Fruit fly (Drosophila melanogaster): ENCODE measurements around the gene ND-15.
A peak's percentile ranks its signal among the peaks of the same experiment; 100 is the strongest.

The ND-15 gene

dm6 chr2L:139610-140009 is 25.1 kb downstream of the ND-15 start (continued):
- no peak for TF ChIP-seq sqz (GFP tag; optimal IDR thresholded peaks at IDR 0.05)
- TF ChIP-seq CG4282 (GFP tag; optimal IDR thresholded peaks at IDR 0.05), result no peak
- TF ChIP-seq CG8765 (GFP tag; IDR thresholded peaks at IDR 0.05), result no peak
- TF ChIP-seq Fer1 (GFP tag; optimal IDR thresholded peaks at IDR 0.05), result peak; percentile 44
- no peak for TF ChIP-seq ind (GFP tag; optimal IDR thresholded peaks at IDR 0.05)
- no peak for TF ChIP-seq CG3995 (GFP tag; optimal IDR thresholded peaks at IDR 0.05)
- no peak for TF ChIP-seq Nf-YC (tag; optimal IDR thresholded peaks at IDR 0.05)
- TF ChIP-seq chinmo (GFP tag; IDR thresholded peaks at IDR 0.05; ENCODE audit: partially characterized antibody), result 0 out of 4 replicates have a peak, but pooled peaks have one; percentile 25
- TF ChIP-seq D19A (tag; optimal IDR thresholded peaks at IDR 0.05), result no peak
- no peak for TF ChIP-seq prd (optimal IDR thresholded peaks at IDR 0.05)
- TF ChIP-seq prd (GFP tag; IDR thresholded peaks at IDR 0.05), result no peak
- TF ChIP-seq CG33213 (GFP tag; optimal IDR thresholded peaks at IDR 0.05), result no peak
- no peak for TF ChIP-seq gce (GFP tag; IDR thresholded peaks at IDR 0.05)
- no peak for TF ChIP-seq al (GFP tag; IDR thresholded peaks at IDR 0.05)
- TF ChIP-seq cad (GFP tag; optimal IDR thresholded peaks at IDR 0.05), result no peak
- TF ChIP-seq zf30C (GFP tag; optimal IDR thresholded peaks at IDR 0.05), result no peak
- peak; percentile 94 for TF ChIP-seq sug (tag; optimal IDR thresholded peaks at IDR 0.05)
- peak; percentile 69 for TF ChIP-seq mirr (GFP tag; optimal IDR thresholded peaks at IDR 0.05)
- TF ChIP-seq CG10543 (GFP tag; optimal IDR thresholded peaks at IDR 0.05), result peak; percentile 66
- TF ChIP-seq CG12942 (GFP tag; optimal IDR thresholded peaks at IDR 0.05), result no peak
- no peak for TF ChIP-seq Ravus (GFP tag; IDR thresholded peaks at IDR 0.05)
- TF ChIP-seq dmrt99B (tag; optimal IDR thresholded peaks at IDR 0.05), result no peak
- TF ChIP-seq CG13287 (GFP tag; IDR thresholded peaks at IDR 0.05; ENCODE audit: partially characterized antibody), result no peak
- no peak for TF ChIP-seq ranshi (GFP tag; IDR thresholded peaks at IDR 0.05)
- no peak for TF ChIP-seq cas (GFP tag; IDR thresholded peaks at IDR 0.05)
- peak; percentile 41 for TF ChIP-seq Hmr (GFP tag; optimal IDR thresholded peaks at IDR 0.05)
- TF ChIP-seq CG5180 (GFP tag; optimal IDR thresholded peaks at IDR 0.05), result peak; percentile 52
- no peak for TF ChIP-seq CG8388 (GFP tag; optimal IDR thresholded peaks at IDR 0.05)
- TF ChIP-seq CG7963 (GFP tag; IDR thresholded peaks at IDR 0.05; ENCODE audit: partially characterized antibody), result no peak
- no peak for TF ChIP-seq Dip3 (GFP tag; optimal IDR thresholded peaks at IDR 0.05)
- no peak for TF ChIP-seq CG10209 (GFP tag; optimal IDR thresholded peaks at IDR 0.05)

dm6 chr2L:140849-141248 is 26.3 kb downstream of the ND-15 start, which contains the start of the genes CG31975 and ovm:
Gene CG31975 (minus strand): TSS chr2L:140992.
Gene ovm (minus strand): TSS chr2L:140992.
- TF ChIP-seq exex (tag; optimal IDR thresholded peaks at IDR 0.05) (peak; percentile 72), sug (tag; optimal IDR thresholded peaks at IDR 0.05) (peak; percentile 38), CG6175 (GFP tag; IDR thresholded peaks at IDR 0.05) (no peak), lmd (GFP tag; IDR thresholded peaks at IDR 0.05) (no peak), HHEX (GFP tag; optimal IDR thresholded peaks at IDR 0.05) (no peak), pb (GFP tag; optimal IDR thresholded peaks at IDR 0.05) (no peak), CG8765 (GFP tag; IDR thresholded peaks at IDR 0.05) (no peak), CG13894 (tag; optimal IDR thresholded peaks at IDR 0.05) (no peak), mld (GFP tag; IDR thresholded peaks at IDR 0.05; ENCODE audit: partially characterized antibody) (no peak), cwo (GFP tag; optimal IDR thresholded peaks at IDR 0.05) (peak; percentile 83), CG10147 (GFP tag; optimal IDR thresholded peaks at IDR 0.05) (no peak)
